Worm (Caenorhabditis elegans): Measurements from ENCODE around the gene gut-2.

Gene gut-2

DNA sequence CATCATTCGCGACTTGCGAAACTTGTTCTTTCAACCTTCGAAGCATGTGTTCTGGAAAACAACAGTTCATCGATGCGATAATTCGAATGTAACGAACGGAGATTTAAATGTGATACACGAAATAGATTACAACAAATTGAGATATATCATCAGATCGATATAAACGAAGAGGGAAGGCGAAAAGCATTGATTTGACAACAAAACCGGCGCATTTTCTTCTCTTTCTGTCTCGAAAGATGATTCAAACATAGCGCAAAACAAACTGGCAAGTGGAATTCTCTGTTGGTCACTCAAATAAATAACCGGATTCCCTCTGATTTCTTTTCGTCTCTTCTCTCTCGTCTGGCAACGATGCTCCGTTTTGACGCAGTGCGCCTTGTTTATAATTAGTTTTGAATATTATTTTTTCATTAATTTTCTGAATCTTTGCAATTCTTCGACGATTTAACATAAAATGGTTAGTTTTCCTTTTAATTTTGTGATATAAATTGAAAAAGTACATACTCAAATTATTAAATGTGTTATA lies at the start of gene gut-2, which contains the start of gene eea-1:
Gene gut-2, plus strand, starts transcription at position 369 of the 526 bp plus-strand sequence.
Gene eea-1, minus strand, starts transcription at position 51 of the 526 bp plus-strand sequence.
- no peak for TF ChIP-seq ceh-24 (tag; optimal IDR thresholded peaks at IDR 0.05)
- no peak for TF ChIP-seq ceh-22 (tag; optimal IDR thresholded peaks at IDR 0.05)
- no peak for TF ChIP-seq pax-1 (tag; optimal IDR thresholded peaks at IDR 0.05)
- TF ChIP-seq ceh-31 (tag; optimal IDR thresholded peaks at IDR 0.05): peak; percentile 17
- TF ChIP-seq che-1 (tag; optimal IDR thresholded peaks at IDR 0.05): no peak
- TF ChIP-seq nfya-1 (tag; optimal IDR thresholded peaks at IDR 0.05): peak; percentile 49
- TF ChIP-seq ceh-14 (tag; optimal IDR thresholded peaks at IDR 0.05): peak; percentile 15
- peak; percentile 25 for TF ChIP-seq unc-55 (GFP tag; optimal IDR thresholded peaks at IDR 0.05)
- TF ChIP-seq nhr-11 (tag; optimal IDR thresholded peaks at IDR 0.05): no peak

DNA sequence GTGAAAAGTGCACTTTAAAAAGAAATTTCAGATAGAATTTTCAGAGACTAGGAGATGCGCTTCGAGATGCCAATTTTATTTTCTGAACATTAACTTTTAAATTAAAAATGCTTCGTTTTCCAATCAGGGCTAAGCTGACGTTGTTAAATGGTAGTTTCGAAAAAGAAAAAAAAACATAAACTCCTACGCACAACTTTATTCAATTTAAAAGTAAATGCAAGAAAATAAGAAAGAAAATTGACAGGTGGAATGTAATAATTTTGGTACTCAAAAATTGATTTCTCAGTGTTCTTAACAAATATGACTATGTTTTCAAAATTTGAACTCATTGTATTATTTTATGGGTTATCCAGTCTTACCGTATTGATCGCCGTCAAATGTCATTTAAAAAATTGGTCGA lies 44.2 kb upstream of the gut-2 start, which contains the start of gene lurp-2:
Gene lurp-2, plus strand, starts transcription at position 301 of the 400 bp plus-strand sequence.
- TF ChIP-seq unc-3 (GFP tag; conservative IDR thresholded peaks at IDR 0.05): no peak
- TF ChIP-seq unc-3 (tag; optimal IDR thresholded peaks at IDR 0.05): no peak

DNA sequence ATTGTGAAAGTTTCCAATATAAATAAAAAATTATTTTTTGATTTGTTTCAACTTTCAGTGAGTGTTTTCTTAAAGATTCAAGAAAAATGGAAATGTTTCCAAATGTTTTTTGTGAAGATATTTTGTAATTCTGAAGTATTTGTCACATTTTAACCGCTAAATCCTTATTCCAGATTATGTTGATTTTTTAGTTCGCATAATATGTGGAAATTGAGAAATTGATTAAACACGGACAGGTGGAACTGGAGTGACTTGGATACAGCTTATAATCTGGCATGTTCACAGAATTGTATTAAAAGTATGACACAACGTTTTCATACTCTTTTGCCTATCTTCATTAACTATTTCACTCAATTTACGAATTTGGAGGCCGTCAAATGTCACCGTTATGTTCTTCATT lies 42.0 kb upstream of the gut-2 start, which contains the start of gene lurp-3:
Gene lurp-3, plus strand, starts transcription at position 301 of the 400 bp plus-strand sequence.
- TF ChIP-seq hlh-6 (tag; optimal IDR thresholded peaks at IDR 0.05): no peak
- no peak for TF ChIP-seq pros-1 (tag; optimal IDR thresholded peaks at IDR 0.05)
- no peak for TF ChIP-seq ceh-24 (tag; optimal IDR thresholded peaks at IDR 0.05)
- no peak for TF ChIP-seq sox-2 (GFP tag; IDR thresholded peaks at IDR 0.05)
- TF ChIP-seq ceh-18 (tag; optimal IDR thresholded peaks at IDR 0.05): no peak
- TF ChIP-seq fkh-6 (tag; optimal IDR thresholded peaks at IDR 0.05): no peak
- no peak for TF ChIP-seq ceh-14 (tag; optimal IDR thresholded peaks at IDR 0.05)
- no peak for TF ChIP-seq zip-5 (tag; optimal IDR thresholded peaks at IDR 0.05)
- no peak for TF ChIP-seq rnt-1 (tag; optimal IDR thresholded peaks at IDR 0.05)
- TF ChIP-seq T23F11.4 (GFP tag; optimal IDR thresholded peaks at IDR 0.05): no peak

DNA sequence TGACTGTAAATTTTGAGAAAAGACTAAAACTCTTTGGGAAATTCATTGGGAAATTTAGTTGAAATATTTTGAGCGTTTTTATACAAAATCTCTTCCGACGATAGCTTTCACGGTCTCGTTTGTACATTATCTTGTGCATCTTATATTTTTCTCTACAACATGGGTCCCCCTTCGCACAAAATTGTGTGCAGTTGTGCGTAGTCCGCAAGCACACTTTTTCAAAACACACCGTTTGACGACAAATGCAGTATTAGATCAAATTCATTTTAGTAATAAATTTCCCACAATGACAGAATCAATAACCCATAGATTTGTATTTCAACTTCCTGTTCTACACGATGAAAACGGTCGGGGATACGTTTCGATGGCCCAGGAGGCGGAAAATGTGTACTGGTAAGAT lies 39.6 kb upstream of the gut-2 start, which contains the start of gene F25H9.2:
Gene F25H9.2, plus strand, starts transcription at position 226 of the 400 bp plus-strand sequence.
- no peak for TF ChIP-seq lin-11 (tag; optimal IDR thresholded peaks at IDR 0.05)
- no peak for TF ChIP-seq fkh-10 (GFP tag; optimal IDR thresholded peaks at IDR 0.05)
- TF ChIP-seq F13H6.1 (tag; optimal IDR thresholded peaks at IDR 0.05): no peak
- no peak for TF ChIP-seq C38D4.7 (GFP tag; optimal IDR thresholded peaks at IDR 0.05)
- no peak for TF ChIP-seq hlh-15 (tag; optimal IDR thresholded peaks at IDR 0.05)
- no peak for TF ChIP-seq elt-2 (tag; optimal IDR thresholded peaks at IDR 0.05)
- TF ChIP-seq unc-55 (GFP tag; optimal IDR thresholded peaks at IDR 0.05): peak; percentile 22
- no peak for TF ChIP-seq pax-1 (tag; optimal IDR thresholded peaks at IDR 0.05)

DNA sequence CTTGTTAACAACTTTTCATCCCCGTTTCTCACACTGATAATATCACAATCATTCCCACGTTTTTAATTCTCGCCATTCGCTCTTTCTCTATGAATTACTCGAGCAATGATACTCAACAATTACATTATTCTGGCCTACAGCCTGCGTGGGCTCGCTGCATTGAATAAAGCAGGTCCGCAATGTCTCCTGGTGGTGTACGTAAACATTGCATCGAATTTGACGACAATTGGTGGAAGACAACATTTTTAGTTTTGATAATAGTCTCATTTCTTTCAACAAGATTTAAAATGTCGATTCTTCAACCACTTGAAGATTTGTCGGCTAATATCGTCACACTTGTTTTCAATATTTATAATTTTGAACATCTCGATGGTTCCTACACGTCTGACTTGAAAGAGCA lies 38.2 kb upstream of the gut-2 start, which contains the start of gene bath-39:
Gene bath-39, plus strand, starts transcription at position 137 of the 400 bp plus-strand sequence.
- TF ChIP-seq dve-1 (tag; optimal IDR thresholded peaks at IDR 0.05) (no peak), lin-11 (tag; optimal IDR thresholded peaks at IDR 0.05) (no peak), ceh-31 (tag; optimal IDR thresholded peaks at IDR 0.05) (peak; percentile 22), ceh-19 (GFP tag; optimal IDR thresholded peaks at IDR 0.05) (no peak), ceh-22 (tag; optimal IDR thresholded peaks at IDR 0.05) (no peak), unc-42 (tag; optimal IDR thresholded peaks at IDR 0.05) (peak; percentile 75), gmeb-2 (tag; optimal IDR thresholded peaks at IDR 0.05) (no peak), tbx-7 (tag; optimal IDR thresholded peaks at IDR 0.05) (no peak), tbx-2 (tag; optimal IDR thresholded peaks at IDR 0.05) (no peak), nhr-11 (tag; optimal IDR thresholded peaks at IDR 0.05) (no peak), ceh-45 (GFP tag; IDR thresholded peaks at IDR 0.05) (no peak), odd-2 (tag; optimal IDR thresholded peaks at IDR 0.05) (no peak), madf-2 (tag; optimal IDR thresholded peaks at IDR 0.05) (no peak), ztf-16 (tag; optimal IDR thresholded peaks at IDR 0.05) (no peak), Y22D7AL.16 (tag; optimal IDR thresholded peaks at IDR 0.05) (no peak), npax-4 (tag; optimal IDR thresholded peaks at IDR 0.05) (no peak)

All from whole organism, late embryonic.